Worm (Caenorhabditis elegans) whole organism, late embryonic: Measurements from ENCODE around the gene nuo-1.

Experiments used
- ceh-24 ChIP-seq: sonication (generic microtip); optimal IDR thresholded peaks from 2 replicates; lab custom pipeline; 2016; ENCODE audit warnings: mild to moderate bottlenecking, missing genetic modification characterization, missing compliant biosample characterization
- ceh-45 ChIP-seq: fragments of 200-800 bp; sonication (Bioruptor generic); IDR thresholded peaks from 2 replicates; pipeline ENCODE4 v1.3.6; 2022; ENCODE audit warnings: missing genetic modification reagents, missing genetic modification characterization, missing compliant biosample characterization
- fkh-10 ChIP-seq: fragments of 150-350 bp; optimal IDR thresholded peaks from 2 replicates; lab custom pipeline; 2014; ENCODE audit warnings: missing biosample characterization, missing genetic modification reagents, missing genetic modification characterization
- gmeb-2 ChIP-seq: sonication (generic microtip); optimal IDR thresholded peaks from 2 replicates; lab custom pipeline; 2016; ENCODE audit warnings: missing genetic modification characterization, inconsistent platforms, missing compliant biosample characterization
- hlh-30 ChIP-seq: sonication (generic microtip); optimal IDR thresholded peaks from 2 replicates; lab custom pipeline; 2017; ENCODE audit warnings: antibody characterized with exemption, missing genetic modification characterization, missing compliant biosample characterization; ENCODE audit not compliant: insufficient read depth
- nfya-1 ChIP-seq: sonication (generic microtip); optimal IDR thresholded peaks from 2 replicates; lab custom pipeline; 2017; ENCODE audit warnings: missing genetic modification characterization, mild to moderate bottlenecking, missing compliant biosample characterization, antibody characterized with exemption, moderate library complexity
- pqm-1 ChIP-seq: sonication (generic microtip); optimal IDR thresholded peaks from 2 replicates; lab custom pipeline; 2016; ENCODE audit warnings: missing genetic modification characterization, missing compliant biosample characterization
- sox-4 ChIP-seq: sonication (generic microtip); optimal IDR thresholded peaks from 2 replicates; lab custom pipeline; 2017; ENCODE audit warnings: mild to moderate bottlenecking, missing genetic modification characterization, inconsistent platforms, missing compliant biosample characterization
- tbx-2 ChIP-seq: sonication (generic microtip); optimal IDR thresholded peaks from 2 replicates; lab custom pipeline; 2016; ENCODE audit warnings: missing genetic modification characterization, missing compliant biosample characterization

ce11 chrII:11076550-11076949 is 21.1 kb upstream of the nuo-1 start:
- no peak for TF ChIP-seq tbx-2 (tag; lab: Kevin White, UChicago)
- no peak for TF ChIP-seq sox-4
- no peak for TF ChIP-seq ceh-45 (GFP tag; lab: Robert Waterston, UW)
- TF ChIP-seq ceh-24: no peak
- no peak for TF ChIP-seq fkh-10
- TF ChIP-seq gmeb-2 (tag; lab: Kevin White, UChicago): no peak
- TF ChIP-seq nfya-1 (tag; lab: Kevin White, UChicago): no peak
- TF ChIP-seq pqm-1 (tag; lab: Kevin White, UChicago): no peak
- no peak for TF ChIP-seq hlh-30
